Worm (Caenorhabditis elegans) whole organism, L1 larva: Measurements from ENCODE around the gene vps-45.

Source experiments
- C04F5.9 ChIP-seq: sonication (generic microtip); optimal IDR thresholded peaks from 2 replicates; lab custom pipeline; 2016; ENCODE audit warnings: missing genetic modification characterization, missing compliant biosample characterization
- C16A3.4 ChIP-seq: fragments of 150-350 bp; optimal IDR thresholded peaks from 2 replicates; lab custom pipeline; 2014; ENCODE audit warnings: missing biosample characterization, missing genetic modification characterization
- C34B4.2 ChIP-seq: sonication (generic microtip); optimal IDR thresholded peaks from 2 replicates; lab custom pipeline; 2017; ENCODE audit warnings: mild to moderate bottlenecking, missing genetic modification characterization, missing compliant biosample characterization
- aha-1 ChIP-seq: fragments of 150-350 bp; optimal IDR thresholded peaks from 2 replicates; lab custom pipeline; 2014; ENCODE audit warnings: missing biosample characterization, missing genetic modification characterization
- ama-1 ChIP-seq: fragments of 150-350 bp; optimal IDR thresholded peaks from 2 replicates; lab custom pipeline; 2014
- blmp-1 ChIP-seq: fragments of 150-350 bp; optimal IDR thresholded peaks from 2 replicates; lab custom pipeline; 2014; ENCODE audit warnings: missing biosample characterization, missing genetic modification characterization
- ceh-63 ChIP-seq: fragments of 200-800 bp; sonication (Bioruptor generic); optimal IDR thresholded peaks from 2 replicates; lab custom pipeline; 2018; ENCODE audit warnings: mild to moderate bottlenecking, missing genetic modification characterization, missing compliant biosample characterization
- ceh-8 ChIP-seq: fragments of 200-800 bp; sonication (Bioruptor generic); optimal IDR thresholded peaks from 2 replicates; lab custom pipeline; 2018; ENCODE audit warnings: mild to moderate bottlenecking, missing genetic modification characterization, moderate library complexity, missing compliant biosample characterization
- ceh-88 ChIP-seq: fragments of 200-800 bp; sonication (Bioruptor generic); IDR thresholded peaks from 2 replicates; pipeline ENCODE4 v1.3.6; 2022; ENCODE audit warnings: missing genetic modification characterization, missing compliant biosample characterization
- ceh-90 ChIP-seq: sonication (generic microtip); optimal IDR thresholded peaks from 2 replicates; lab custom pipeline; 2016; ENCODE audit warnings: missing genetic modification characterization, missing compliant biosample characterization
- efl-1 ChIP-seq, 4 experiments: fragments of 150-350 bp; optimal IDR thresholded peaks in 3 of 4; peaks in 1 of 4; 1 replicate in 1 of 4; 2 replicates in 3 of 4; lab custom pipeline; 2014; ENCODE audit warnings: missing biosample characterization in 2 of 4, missing genetic modification characterization in 2 of 4, missing genetic modification reagents in 2 of 4
- elt-2 ChIP-seq: sonication (generic microtip); optimal IDR thresholded peaks from 2 replicates; lab custom pipeline; 2016; ENCODE audit warnings: missing genetic modification characterization, mild to moderate bottlenecking, inconsistent platforms, missing compliant biosample characterization, missing genetic modification reagents
- fkh-10 ChIP-seq: sonication (generic microtip); optimal IDR thresholded peaks from 2 replicates; lab custom pipeline; 2017; ENCODE audit warnings: missing biosample characterization, missing genetic modification reagents, missing genetic modification characterization
- fkh-4 ChIP-seq: sonication (generic microtip); optimal IDR thresholded peaks from 2 replicates; lab custom pipeline; 2016; ENCODE audit warnings: missing compliant biosample characterization, missing genetic modification characterization, borderline replicate concordance
- fkh-8 ChIP-seq: sonication (generic microtip); optimal IDR thresholded peaks from 2 replicates; lab custom pipeline; 2016; ENCODE audit warnings: mild to moderate bottlenecking, missing genetic modification characterization, missing compliant biosample characterization
- hpl-2 ChIP-seq: fragments of 150-350 bp; optimal IDR thresholded peaks from 2 replicates; lab custom pipeline; 2014; ENCODE audit warnings: missing biosample characterization, missing genetic modification reagents, missing genetic modification characterization
- irx-1 ChIP-seq: sonication (generic microtip); optimal IDR thresholded peaks from 2 replicates; lab custom pipeline; 2016; ENCODE audit warnings: missing genetic modification characterization, missing compliant biosample characterization
- lin-14 ChIP-seq: fragments of 200-800 bp; sonication (Bioruptor generic); optimal IDR thresholded peaks from 2 replicates; lab custom pipeline; 2018; ENCODE audit warnings: mild to moderate bottlenecking, missing genetic modification characterization, moderate library complexity, missing compliant biosample characterization
- lin-35 ChIP-seq, 2 experiments: fragments of 150-350 bp; optimal IDR thresholded peaks; 2 replicates each; lab custom pipeline; 2014; ENCODE audit warnings: missing biosample characterization in 2 of 2, missing genetic modification characterization in 2 of 2, missing genetic modification reagents in 2 of 2
- lir-3 ChIP-seq: sonication (generic microtip); optimal IDR thresholded peaks from 2 replicates; lab custom pipeline; 2016; ENCODE audit warnings: mild to moderate bottlenecking, missing genetic modification characterization, moderate library complexity, missing compliant biosample characterization; ENCODE audit not compliant: poor library complexity
- lsy-2 ChIP-seq, 2 experiments: fragments of 150-350 bp; optimal IDR thresholded peaks; 2 replicates each; lab custom pipeline; 2014; ENCODE audit warnings: missing biosample characterization in 2 of 2, missing genetic modification characterization in 2 of 2
- mab-9 ChIP-seq: fragments of 200-800 bp; sonication (Bioruptor generic); IDR thresholded peaks from 2 replicates; pipeline ENCODE4 v1.3.6; 2022; ENCODE audit warnings: missing genetic modification reagents, missing genetic modification characterization, missing compliant biosample characterization
- nhr-11 ChIP-seq: fragments of 150-350 bp; optimal IDR thresholded peaks from 2 replicates; lab custom pipeline; 2014; ENCODE audit warnings: missing biosample characterization, missing genetic modification characterization
- nhr-19 ChIP-seq: fragments of 200-800 bp; sonication (Bioruptor generic); conservative IDR thresholded peaks from 2 replicates; pipeline ENCODE4 v1.3.6; 2022; ENCODE audit warnings: missing genetic modification characterization, missing compliant biosample characterization
- nhr-20 ChIP-seq: sonication (generic microtip); optimal IDR thresholded peaks from 2 replicates; lab custom pipeline; 2016; ENCODE audit warnings: mild to moderate bottlenecking, missing genetic modification characterization, missing compliant biosample characterization
- nhr-28 ChIP-seq: fragments of 150-350 bp; optimal IDR thresholded peaks from 2 replicates; lab custom pipeline; 2014; ENCODE audit warnings: missing biosample characterization, missing genetic modification characterization
- nhr-47 ChIP-seq: sonication (generic microtip); optimal IDR thresholded peaks from 2 replicates; lab custom pipeline; 2016; ENCODE audit warnings: mild to moderate bottlenecking, missing genetic modification characterization, moderate library complexity, missing compliant biosample characterization
- nhr-71 ChIP-seq: sonication (generic microtip); optimal IDR thresholded peaks from 2 replicates; lab custom pipeline; 2016; ENCODE audit warnings: mild to moderate bottlenecking, missing genetic modification characterization, moderate library complexity, missing compliant biosample characterization
- nhr-85 ChIP-seq: sonication (generic microtip); peaks from one replicate; lab custom pipeline; 2016; ENCODE audit warnings: missing genetic modification characterization, inconsistent platforms, missing compliant biosample characterization
- nhr-90 ChIP-seq: sonication (generic microtip); optimal IDR thresholded peaks from 2 replicates; lab custom pipeline; 2016; ENCODE audit warnings: mild to moderate bottlenecking, missing genetic modification characterization, missing compliant biosample characterization; ENCODE audit not compliant: poor library complexity
- pag-3 ChIP-seq: sonication (generic microtip); optimal IDR thresholded peaks from 2 replicates; lab custom pipeline; 2017; ENCODE audit warnings: missing genetic modification characterization, mild to moderate bottlenecking, missing compliant biosample characterization, antibody characterized with exemption, borderline replicate concordance; ENCODE audit not compliant: insufficient read depth
- pax-3 ChIP-seq: fragments of 200-800 bp; sonication (Bioruptor generic); optimal IDR thresholded peaks from 2 replicates; lab custom pipeline; 2018; ENCODE audit warnings: mild to moderate bottlenecking, missing genetic modification characterization, moderate library complexity, missing compliant biosample characterization
- snpc-4 ChIP-seq: fragments of 150-350 bp; optimal IDR thresholded peaks from 2 replicates; lab custom pipeline; 2014; ENCODE audit warnings: missing biosample characterization, missing genetic modification characterization
- snu-23 ChIP-seq: sonication (generic microtip); optimal IDR thresholded peaks from 2 replicates; lab custom pipeline; 2016; ENCODE audit warnings: missing genetic modification characterization, missing compliant biosample characterization
- sox-4 ChIP-seq: sonication (generic microtip); optimal IDR thresholded peaks from 2 replicates; lab custom pipeline; 2016; ENCODE audit warnings: missing genetic modification characterization, missing compliant biosample characterization
- sptf-1 ChIP-seq: fragments of 150-350 bp; optimal IDR thresholded peaks from 2 replicates; lab custom pipeline; 2014; ENCODE audit warnings: missing biosample characterization, missing genetic modification characterization
- tbx-2 ChIP-seq: sonication (generic microtip); optimal IDR thresholded peaks from 2 replicates; lab custom pipeline; 2016; ENCODE audit warnings: missing genetic modification characterization, missing compliant biosample characterization
- unc-130 ChIP-seq: fragments of 150-350 bp; optimal IDR thresholded peaks from 2 replicates; lab custom pipeline; 2017; ENCODE audit warnings: missing biosample characterization, missing genetic modification characterization, inconsistent platforms
- unc-98 ChIP-seq: fragments of 200-800 bp; sonication (Bioruptor generic); IDR thresholded peaks from 2 replicates; pipeline ENCODE4 v1.3.6; 2022; ENCODE audit warnings: missing genetic modification characterization, missing compliant biosample characterization
- zip-4 ChIP-seq: fragments of 200-800 bp; sonication (Bioruptor generic); optimal IDR thresholded peaks from 2 replicates; lab custom pipeline; 2018; ENCODE audit warnings: mild to moderate bottlenecking, missing genetic modification characterization, moderate library complexity, missing compliant biosample characterization

Gene vps-45

DNA sequence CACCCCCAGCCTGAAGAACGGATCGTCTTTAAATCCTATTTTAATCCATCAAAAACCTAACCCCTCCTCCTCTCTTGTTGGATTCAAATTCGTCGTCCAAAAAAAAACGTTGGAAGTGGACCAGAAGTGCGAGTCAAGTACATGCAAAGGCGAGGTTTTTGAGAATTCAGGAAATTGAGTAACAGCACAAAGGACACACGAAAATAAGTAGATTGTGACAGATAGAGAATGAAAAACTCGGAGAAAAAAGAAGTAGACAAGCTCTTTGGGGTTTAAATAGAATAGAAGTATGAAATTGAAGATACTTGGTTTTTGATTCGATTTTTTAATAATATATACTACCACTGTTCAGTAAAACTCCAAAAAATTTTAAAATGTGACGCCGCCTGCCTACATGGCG is 40.1 kb upstream of the vps-45 start:
- TF ChIP-seq lin-14 (GFP tag; lab: Kevin White, UChicago) = peak; percentile 58
- TF ChIP-seq fkh-10 (GFP tag; lab: Kevin White, UChicago) = peak; percentile 79
- no peak for TF ChIP-seq snpc-4 (tag; lab: Kevin White, UChicago)
- TF ChIP-seq nhr-85 (tag; lab: Kevin White, UChicago) = peak; percentile 57
- TF ChIP-seq, all 84 proteins: peak for 3

DNA sequence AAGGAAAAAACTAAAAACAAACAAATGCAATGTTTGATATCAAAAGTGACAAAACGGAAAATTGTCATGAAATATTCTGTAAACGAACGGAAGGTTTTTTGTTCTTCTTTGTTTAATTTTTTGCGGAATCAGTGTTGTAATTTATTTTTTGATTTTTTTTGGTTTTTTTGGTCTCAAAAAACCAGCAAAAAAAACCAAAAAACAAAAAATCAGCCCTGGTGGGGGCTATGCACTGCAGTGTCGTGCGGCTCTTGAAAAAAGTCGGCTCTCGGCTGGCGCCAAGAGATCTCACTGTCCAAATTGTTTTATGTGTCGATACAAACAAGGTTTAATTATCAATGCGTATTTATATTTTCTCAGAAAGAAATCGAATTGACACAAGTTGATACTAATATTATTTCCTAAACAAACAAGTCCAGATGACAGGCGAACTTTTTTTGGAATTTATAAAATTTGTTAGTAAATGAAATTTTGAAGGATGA is 37.8 kb upstream of the vps-45 start:
- peak; percentile 66 for TF ChIP-seq nhr-71 (tag; lab: Kevin White, UChicago)
- no peak for TF ChIP-seq pag-3 (tag; lab: Kevin White, UChicago)
- TF ChIP-seq pax-3 = peak; percentile 48
- TF ChIP-seq nhr-90 (tag; lab: Kevin White, UChicago) = peak; percentile 80
- TF ChIP-seq elt-2 (tag; lab: Kevin White, UChicago) = peak; percentile 53
- no peak for TF ChIP-seq tbx-2 (tag; lab: Kevin White, UChicago)
- peak; percentile 43 for TF ChIP-seq nhr-47 (tag; lab: Kevin White, UChicago)
- TF ChIP-seq ama-1 = peak; percentile 90
- no peak for TF ChIP-seq ceh-8 (GFP tag; lab: Kevin White, UChicago)
- no peak for TF ChIP-seq unc-98 (GFP tag; lab: Robert Waterston, UW)
- TF ChIP-seq sptf-1 (tag; lab: Kevin White, UChicago) = no peak
- TF ChIP-seq unc-130 (tag; lab: Kevin White, UChicago) = no peak
- no peak for TF ChIP-seq mab-9 (GFP tag; lab: Robert Waterston, UW)
- peak; percentile 84 for TF ChIP-seq nhr-85 (tag; lab: Kevin White, UChicago)
- no peak for TF ChIP-seq ceh-90 (tag; lab: Kevin White, UChicago)
- TF ChIP-seq snu-23 (GFP tag; lab: Kevin White, UChicago) = peak; percentile 46
- no peak for TF ChIP-seq hpl-2
- peak; percentile 4 for TF ChIP-seq blmp-1
- no peak for TF ChIP-seq fkh-8 (tag; lab: Kevin White, UChicago)
- no peak for TF ChIP-seq fkh-4 (tag; lab: Kevin White, UChicago)
- no peak for TF ChIP-seq nhr-28 (tag; lab: Kevin White, UChicago)
- TF ChIP-seq zip-4 (GFP tag; lab: Kevin White, UChicago) = no peak
- no peak for TF ChIP-seq nhr-11
- TF ChIP-seq lir-3 (tag; lab: Kevin White, UChicago) = peak; percentile 19
- TF ChIP-seq lsy-2 (tag; optimal IDR thresholded peaks at IDR 0.05; lab: Kevin White, UChicago) = peak in 1 of 2 experiments; percentile 31
- TF ChIP-seq ceh-88 (GFP tag; lab: Robert Waterston, UW) = peak; percentile 23; the same call in 1 of the 2 replicates
- no peak for TF ChIP-seq fkh-10 (GFP tag; lab: Kevin White, UChicago)
- TF ChIP-seq irx-1 = no peak
- peak; percentile 28 for TF ChIP-seq nhr-20 (tag; lab: Kevin White, UChicago)
- TF ChIP-seq C34B4.2 = no peak
- peak; percentile 30 for TF ChIP-seq C16A3.4
- no peak for TF ChIP-seq efl-1 (optimal IDR thresholded peaks at IDR 0.05; lab: Kevin White, UChicago)
- peak in 1 of 2 experiments; percentile 92 for TF ChIP-seq efl-1 (GFP tag; optimal IDR thresholded peaks at IDR 0.05 in 1 of 2; lab: Kevin White, UChicago)
- TF ChIP-seq ceh-63 (GFP tag; lab: Kevin White, UChicago) = no peak
- TF ChIP-seq C04F5.9 (tag; lab: Kevin White, UChicago) = peak; percentile 6
- TF ChIP-seq nhr-19 (GFP tag; lab: Robert Waterston, UW) = peak; percentile 48
- no peak for TF ChIP-seq sox-4 (tag; lab: Kevin White, UChicago)
- TF ChIP-seq lin-35 (GFP tag; optimal IDR thresholded peaks at IDR 0.05; lab: Kevin White, UChicago) = peak in 1 of 2 experiments; percentile 52
- TF ChIP-seq aha-1 (tag; lab: Kevin White, UChicago) = no peak
